Fruit fly (Drosophila melanogaster): ENCODE data around the gene Gcna.

dm6 chrX:1907727-1908264 lies 42.2 kb upstream of the Gcna start, which contains the start of gene mip130:
- TF ChIP-seq tj (GFP tag; optimal IDR thresholded peaks at IDR 0.05) = peak; percentile 57
- peak; percentile 46 for TF ChIP-seq pad (GFP tag; optimal IDR thresholded peaks at IDR 0.05)
- peak; percentile 51 for TF ChIP-seq toe (GFP tag; optimal IDR thresholded peaks at IDR 0.05)
- peak; percentile 83 for TF ChIP-seq CG7101 (tag; optimal IDR thresholded peaks at IDR 0.05)
- TF ChIP-seq CG12768 (GFP tag; optimal IDR thresholded peaks at IDR 0.05) = peak; percentile 75
- peak; percentile 50 for TF ChIP-seq CG1620 (GFP tag; optimal IDR thresholded peaks at IDR 0.05)
